Fruit fly (Drosophila melanogaster) whole organism, embryonic: ENCODE results near the gene ppk24.

Experiments used
- Atf3 ChIP-seq: fragments of 200-800 bp; sonication (Bioruptor generic); optimal IDR thresholded peaks from 3 replicates; lab custom pipeline; 2016; ENCODE audit warnings: missing biosample characterization, missing genetic modification characterization
- CG1233 ChIP-seq: fragments of 200-800 bp; sonication (Bioruptor generic); optimal IDR thresholded peaks from 4 replicates; lab custom pipeline; 2018; ENCODE audit warnings: missing biosample characterization, mild to moderate bottlenecking, missing genetic modification characterization
- CG15479 ChIP-seq: fragments of 200-800 bp; sonication (Bioruptor generic); optimal IDR thresholded peaks from 3 replicates; lab custom pipeline; 2019; ENCODE audit warnings: missing biosample characterization, mild to moderate bottlenecking, missing genetic modification characterization, moderate library complexity
- CG17359 ChIP-seq: fragments of 200-800 bp; sonication (Bioruptor generic); optimal IDR thresholded peaks from 3 replicates; lab custom pipeline; 2018; ENCODE audit warnings: missing biosample characterization, mild to moderate bottlenecking, missing genetic modification characterization, moderate library complexity
- CG2120 ChIP-seq: fragments of 200-800 bp; sonication (Bioruptor generic); optimal IDR thresholded peaks from 3 replicates; lab custom pipeline; 2016; ENCODE audit warnings: missing biosample characterization, missing genetic modification characterization
- CG30403 ChIP-seq: fragments of 200-800 bp; sonication (Bioruptor generic); optimal IDR thresholded peaks from 3 replicates; lab custom pipeline; 2016; ENCODE audit warnings: missing biosample characterization, missing genetic modification characterization
- CG3163 ChIP-seq: fragments of 200-800 bp; sonication (Bioruptor generic); optimal IDR thresholded peaks from 3 replicates; lab custom pipeline; 2016; ENCODE audit warnings: missing biosample characterization, missing genetic modification characterization
- CG32532 ChIP-seq: fragments of 200-800 bp; sonication (Bioruptor generic); IDR thresholded peaks from 2 replicates; pipeline ENCODE4 v1.3.6; 2022; ENCODE audit warnings: missing biosample characterization, missing genetic modification characterization
- CG34376 ChIP-seq: fragments of 200-800 bp; sonication (Bioruptor generic); optimal IDR thresholded peaks from 2 replicates; lab custom pipeline; 2018; ENCODE audit warnings: missing biosample characterization, mild to moderate bottlenecking, missing genetic modification characterization
- CG3726 ChIP-seq: fragments of 200-800 bp; sonication (Bioruptor generic); IDR thresholded peaks from 3 replicates; pipeline ENCODE4, ENCODE4 v1.3.6; 2022; ENCODE audit warnings: missing biosample characterization, missing genetic modification characterization
- CG4854 ChIP-seq: fragments of 200-800 bp; sonication (Bioruptor generic); optimal IDR thresholded peaks from 2 replicates; lab custom pipeline; 2016; ENCODE audit warnings: missing biosample characterization, missing genetic modification characterization, inconsistent platforms
- CG6272 ChIP-seq: fragments of 200-800 bp; sonication (Bioruptor generic); IDR thresholded peaks from 2 replicates; pipeline ENCODE4 v1.3.6; 2022; ENCODE audit warnings: missing biosample characterization, missing genetic modification characterization
- CG6791 ChIP-seq: fragments of 200-800 bp; sonication (Bioruptor generic); IDR thresholded peaks from 3 replicates; pipeline ENCODE4 v1.3.6; 2022; ENCODE audit warnings: missing biosample characterization, missing genetic modification characterization; ENCODE audit not compliant: partially characterized antibody
- CG7556 ChIP-seq: fragments of 200-800 bp; sonication (Bioruptor generic); optimal IDR thresholded peaks from 2 replicates; lab custom pipeline; 2017; ENCODE audit warnings: missing biosample characterization, mild to moderate bottlenecking, missing genetic modification characterization
- CG7786 ChIP-seq: fragments of 200-800 bp; sonication (Bioruptor generic); optimal IDR thresholded peaks from 2 replicates; lab custom pipeline; 2016; ENCODE audit warnings: missing biosample characterization, missing genetic modification characterization
- CG7839 ChIP-seq: fragments of 200-800 bp; sonication (Bioruptor generic); optimal IDR thresholded peaks from 3 replicates; lab custom pipeline; 2018; ENCODE audit warnings: missing biosample characterization, mild to moderate bottlenecking, missing genetic modification characterization, moderate library complexity
- CG8290 ChIP-seq, 3 experiments: fragments of 200-800 bp; sonication (Bioruptor generic); optimal IDR thresholded peaks; 2 replicates each; lab custom pipeline; 2016 to 2019; ENCODE audit warnings: missing biosample characterization in 3 of 3, missing genetic modification characterization in 3 of 3, mild to moderate bottlenecking in 2 of 3, moderate library complexity in 1 of 3
- CG8924 ChIP-seq: fragments of 200-800 bp; optimal IDR thresholded peaks from 3 replicates; lab custom pipeline; 2019; ENCODE audit warnings: missing biosample characterization, mild to moderate bottlenecking, missing genetic modification characterization, moderate library complexity
- CkIIα-i1 ChIP-seq: fragments of 200-800 bp; sonication (Bioruptor generic); IDR thresholded peaks from 2 replicates; pipeline ENCODE4 v1.3.6; 2022; ENCODE audit warnings: missing biosample characterization, missing genetic modification characterization
- CrebB ChIP-seq: fragments of 200-800 bp; sonication (Bioruptor generic); optimal IDR thresholded peaks from 3 replicates; lab custom pipeline; 2018; ENCODE audit warnings: missing biosample characterization, mild to moderate bottlenecking, missing genetic modification characterization
- Hr39 ChIP-seq: fragments of >200 bp; optimal IDR thresholded peaks from 2 replicates; lab custom pipeline; 2017
- Lhr ChIP-seq: fragments of 200-800 bp; sonication (Bioruptor generic); optimal IDR thresholded peaks from 3 replicates; lab custom pipeline; 2017; ENCODE audit warnings: mild to moderate bottlenecking, missing biosample characterization, missing genetic modification reagents, missing genetic modification characterization
- MBD-R2 ChIP-seq: fragments of 200-800 bp; sonication (Bioruptor generic); IDR thresholded peaks from 2 replicates; pipeline ENCODE4 v1.3.6; 2022; ENCODE audit warnings: missing biosample characterization, missing genetic modification characterization
- Meics ChIP-seq: fragments of 200-800 bp; sonication (Bioruptor generic); optimal IDR thresholded peaks from 2 replicates; lab custom pipeline; 2017; ENCODE audit warnings: missing biosample characterization, mild to moderate bottlenecking, missing genetic modification characterization
- Optix ChIP-seq: fragments of 200-800 bp; sonication (Bioruptor generic); IDR thresholded peaks from 3 replicates; pipeline ENCODE4 v1.3.6; 2022; ENCODE audit warnings: missing biosample characterization, missing genetic modification characterization
- Sry-δ ChIP-seq: fragments of 200-800 bp; sonication (Bioruptor generic); optimal IDR thresholded peaks from 2 replicates; lab custom pipeline; 2016; ENCODE audit warnings: missing biosample characterization, missing genetic modification characterization
- TFAM ChIP-seq: fragments of 200-800 bp; sonication (Bioruptor generic); optimal IDR thresholded peaks from 2 replicates; lab custom pipeline; 2017; ENCODE audit warnings: missing biosample characterization, missing genetic modification characterization, inconsistent platforms
- Taf1 ChIP-seq: fragments of 200-800 bp; sonication (Bioruptor generic); IDR thresholded peaks from 2 replicates; pipeline ENCODE4 v1.3.6; 2022; ENCODE audit warnings: missing biosample characterization, missing genetic modification characterization
- Tbp ChIP-seq: fragments of >200 bp; optimal IDR thresholded peaks from 2 replicates; lab custom pipeline; 2018; ENCODE audit warnings: missing biosample characterization, missing genetic modification characterization
- al ChIP-seq: fragments of 200-800 bp; sonication (Bioruptor generic); IDR thresholded peaks from 2 replicates; pipeline ENCODE4 v1.3.6; 2022; ENCODE audit warnings: missing biosample characterization, missing genetic modification characterization
- ase ChIP-seq: fragments of 200-800 bp; sonication (Bioruptor generic); IDR thresholded peaks from 3 replicates; pipeline ENCODE4 v1.3.6; 2022; ENCODE audit warnings: missing biosample characterization, missing genetic modification characterization
- az2 ChIP-seq: fragments of 200-800 bp; sonication (Bioruptor generic); optimal IDR thresholded peaks from 3 replicates; lab custom pipeline; 2016; ENCODE audit warnings: missing biosample characterization, missing genetic modification characterization
- bbx ChIP-seq: fragments of 200-800 bp; sonication (Bioruptor generic); IDR thresholded peaks from 2 replicates; pipeline ENCODE4 v1.3.6; 2022; ENCODE audit warnings: missing biosample characterization, missing genetic modification characterization; ENCODE audit not compliant: partially characterized antibody
- chif ChIP-seq, 2 experiments: fragments of 200-800 bp; sonication (Bioruptor generic); optimal IDR thresholded peaks; 3 replicates each; lab custom pipeline; 2016; ENCODE audit warnings: missing biosample characterization in 2 of 2, missing genetic modification characterization in 2 of 2
- chm ChIP-seq: fragments of 200-800 bp; sonication (Bioruptor generic); IDR thresholded peaks from 2 replicates; pipeline ENCODE4 v1.3.6; 2022; ENCODE audit warnings: missing biosample characterization, missing genetic modification characterization
- fd3F ChIP-seq: fragments of 200-800 bp; sonication (Bioruptor generic); optimal IDR thresholded peaks from 2 replicates; lab custom pipeline; 2018; ENCODE audit warnings: missing biosample characterization, mild to moderate bottlenecking, missing genetic modification characterization, moderate library complexity
- gfzf ChIP-seq: fragments of 200-800 bp; sonication (Bioruptor generic); optimal IDR thresholded peaks from 2 replicates; lab custom pipeline; 2016; ENCODE audit warnings: missing biosample characterization, mild to moderate bottlenecking, missing genetic modification characterization, moderate library complexity
- ken ChIP-seq: fragments of 200-800 bp; sonication (Bioruptor generic); IDR thresholded peaks from 3 replicates; pipeline ENCODE4 v1.3.6; 2022; ENCODE audit warnings: missing biosample characterization, missing genetic modification characterization
- luna ChIP-seq: fragments of 200-800 bp; sonication (Bioruptor generic); optimal IDR thresholded peaks from 2 replicates; lab custom pipeline; 2016; ENCODE audit warnings: missing biosample characterization, missing genetic modification characterization
- maf-S ChIP-seq: fragments of 200-800 bp; sonication (Bioruptor generic); optimal IDR thresholded peaks from 2 replicates; lab custom pipeline; 2016; ENCODE audit warnings: missing biosample characterization, missing genetic modification characterization
- phol ChIP-seq: fragments of 200-800 bp; sonication (Bioruptor generic); optimal IDR thresholded peaks from 3 replicates; lab custom pipeline; 2018; ENCODE audit warnings: missing biosample characterization, mild to moderate bottlenecking, missing genetic modification characterization, moderate library complexity
- rib ChIP-seq: fragments of 200-800 bp; sonication (Bioruptor generic); IDR thresholded peaks from 2 replicates; pipeline ENCODE4 v1.3.6; 2022; ENCODE audit warnings: missing biosample characterization, missing genetic modification characterization
- row ChIP-seq: fragments of 200-800 bp; sonication (Bioruptor generic); IDR thresholded peaks from 3 replicates; pipeline ENCODE4 v1.3.6; 2022; ENCODE audit warnings: missing biosample characterization, missing genetic modification characterization
- schlank ChIP-seq: fragments of 200-800 bp; sonication (Bioruptor generic); optimal IDR thresholded peaks from 2 replicates; lab custom pipeline; 2018; ENCODE audit warnings: missing biosample characterization, mild to moderate bottlenecking, missing genetic modification characterization
- sens-2 ChIP-seq: fragments of 200-800 bp; sonication (Bioruptor generic); IDR thresholded peaks from 2 replicates; pipeline ENCODE4 v1.3.6; 2022; ENCODE audit warnings: missing biosample characterization, missing genetic modification characterization
- sna ChIP-seq: fragments of 200-800 bp; sonication (Bioruptor generic); IDR thresholded peaks from 2 replicates; pipeline ENCODE4 v1.3.6; 2022; ENCODE audit warnings: missing biosample characterization, missing genetic modification characterization; ENCODE audit not compliant: partially characterized antibody
- usp ChIP-seq: fragments of >200 bp; optimal IDR thresholded peaks from 2 replicates; lab custom pipeline; 2017; ENCODE audit warnings: missing biosample characterization, missing genetic modification characterization
- vnd ChIP-seq: fragments of 200-800 bp; sonication (Bioruptor generic); IDR thresholded peaks from 3 replicates; pipeline ENCODE4 v1.3.6; 2022; ENCODE audit warnings: missing biosample characterization, missing genetic modification characterization; ENCODE audit not compliant: partially characterized antibody
- zen ChIP-seq: fragments of 200-800 bp; sonication (Bioruptor generic); optimal IDR thresholded peaks from 3 replicates; lab custom pipeline; 2018; ENCODE audit warnings: missing biosample characterization, mild to moderate bottlenecking, missing genetic modification characterization, moderate library complexity

Gene ppk24

DNA sequence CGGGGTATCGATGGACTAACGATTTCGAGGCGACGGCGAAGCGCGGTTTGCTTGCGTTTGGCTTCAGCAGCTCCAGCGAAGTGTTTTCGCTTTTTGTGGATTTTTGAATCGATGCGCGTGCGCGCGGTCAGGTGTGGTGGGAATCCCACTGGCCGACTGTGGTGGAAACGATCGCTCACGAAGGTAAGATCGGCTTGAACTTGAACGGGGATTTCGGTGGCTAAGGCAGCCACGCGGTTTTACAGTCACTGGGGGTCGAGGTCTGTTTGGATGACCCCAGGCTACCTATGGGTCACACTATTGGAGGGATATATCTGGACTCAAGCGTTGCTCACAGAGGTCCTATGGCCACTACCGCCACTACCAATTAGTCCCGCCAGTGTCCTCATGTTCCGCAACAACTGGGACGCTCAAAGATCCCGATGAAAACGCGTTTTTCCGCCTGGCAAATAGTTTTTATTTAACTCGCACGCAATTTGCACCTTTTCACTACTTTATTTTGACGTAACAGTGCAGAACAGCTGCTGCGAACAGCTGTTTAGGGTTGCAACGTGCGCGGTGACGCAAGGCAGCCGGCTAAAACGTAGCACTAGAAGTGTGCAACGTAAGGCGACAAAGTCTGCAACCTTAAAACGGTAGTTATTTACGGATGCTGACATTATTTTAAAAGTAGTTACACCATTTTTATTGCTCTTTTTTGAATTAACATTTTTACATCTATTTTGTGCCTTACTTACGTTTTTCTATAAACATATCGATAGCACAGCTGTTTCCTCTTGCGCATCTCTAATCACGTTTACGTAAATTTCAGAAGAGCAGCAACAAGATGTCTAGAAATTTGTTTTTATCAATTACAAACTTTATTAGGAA, 13.2 kb upstream of the ppk24 start, which contains the start of the genes qless and mRpL32 (continued):
- TF ChIP-seq az2 (GFP tag; lab: Kevin White, UChicago) = peak; percentile 34
- peak; percentile 94 for TF ChIP-seq Sry-δ (GFP tag; lab: Kevin White, UChicago)
- no peak for TF ChIP-seq CG34376
- TF ChIP-seq row = peak; percentile 75
- TF ChIP-seq CG2120 (GFP tag; lab: Kevin White, UChicago) = peak; percentile 68
- TF ChIP-seq chm (GFP tag; lab: Robert Waterston, UW) = no peak
- TF ChIP-seq CG6272 (GFP tag; lab: Robert Waterston, UW) = peak; percentile 79
- peak; percentile 51 for TF ChIP-seq zen (tag; lab: Kevin White, UChicago)
- no peak for TF ChIP-seq usp (GFP tag; lab: Kevin White, UChicago)
- TF ChIP-seq CG7839 (tag; lab: Kevin White, UChicago) = no peak
- TF ChIP-seq CG4854 = peak; percentile 48
- no peak for TF ChIP-seq sens-2
- no peak for TF ChIP-seq Meics (GFP tag; lab: Kevin White, UChicago)
- no peak for TF ChIP-seq fd3F (GFP tag; lab: Kevin White, UChicago)
- peak; percentile 22; the same call in 1 of the 3 replicates for TF ChIP-seq CG6791 (GFP tag; lab: Robert Waterston, UW)
- TF ChIP-seq bbx (GFP tag; lab: Robert Waterston, UW) = peak; percentile 63
- peak; percentile 56 for TF ChIP-seq CG15479 (GFP tag; lab: Kevin White, UChicago)
- TF ChIP-seq luna (GFP tag; lab: Kevin White, UChicago) = no peak
- no peak for TF ChIP-seq Tbp (GFP tag; lab: Kevin White, UChicago)
- no peak for TF ChIP-seq CG1233
- peak; percentile 40 for TF ChIP-seq CG8924 (tag; lab: Kevin White, UChicago)
- TF ChIP-seq CkIIα-i1 (GFP tag; lab: Robert Waterston, UW) = no peak
- peak; percentile 79 for TF ChIP-seq Taf1
- peak; percentile 73 for TF ChIP-seq ken (GFP tag; lab: Robert Waterston, UW)
- no peak for TF ChIP-seq Lhr (GFP tag; lab: Kevin White, UChicago)
- TF ChIP-seq chif (GFP tag; optimal IDR thresholded peaks at IDR 0.05; lab: Kevin White, UChicago) = peak; percentile 24 to 41
- peak; percentile 85 for TF ChIP-seq CG32532 (GFP tag; lab: Robert Waterston, UW)
- peak; percentile 72 for TF ChIP-seq CG30403 (GFP tag; lab: Kevin White, UChicago)
- TF ChIP-seq Atf3 (GFP tag; lab: Kevin White, UChicago) = peak; percentile 3
- TF ChIP-seq ase (GFP tag; lab: Robert Waterston, UW) = peak; percentile 77
- TF ChIP-seq CG7786 (GFP tag; lab: Kevin White, UChicago) = no peak
- peak; percentile 29 for TF ChIP-seq CG8290 (GFP tag; optimal IDR thresholded peaks at IDR 0.05; lab: Kevin White, UChicago)
- no peak for TF ChIP-seq CG8290 (tag; optimal IDR thresholded peaks at IDR 0.05; lab: Kevin White, UChicago)
- TF ChIP-seq al (GFP tag; lab: Robert Waterston, UW) = peak; percentile 85
- TF ChIP-seq CG7556 = no peak
- peak; percentile 76 for TF ChIP-seq CG17359 (tag; lab: Kevin White, UChicago)
- TF ChIP-seq schlank (tag; lab: Kevin White, UChicago) = no peak
- TF ChIP-seq maf-S = peak; percentile 22
- no peak for TF ChIP-seq rib (GFP tag; lab: Robert Waterston, UW)
- TF ChIP-seq gfzf (GFP tag; lab: Kevin White, UChicago) = peak; percentile 49
- TF ChIP-seq TFAM = peak; percentile 0
- TF ChIP-seq CG3726 (GFP tag; lab: Robert Waterston, UW) = peak; percentile 71; the same call in 1 of the 3 replicates
- TF ChIP-seq Optix (GFP tag; lab: Robert Waterston, UW) = no peak
- no peak for TF ChIP-seq Hr39 (lab: Kevin White, UChicago)
- TF ChIP-seq CG3163 = no peak
- TF ChIP-seq CrebB (tag; lab: Kevin White, UChicago) = no peak
- peak; percentile 74 for TF ChIP-seq phol (tag; lab: Kevin White, UChicago)
- peak; percentile 77 for TF ChIP-seq sna
- peak; percentile 64 for TF ChIP-seq vnd (GFP tag; lab: Robert Waterston, UW)
- peak; percentile 80; the same call in 1 of the 2 replicates for TF ChIP-seq MBD-R2 (GFP tag; lab: Robert Waterston, UW)
